Worm (Caenorhabditis elegans): ENCODE measurements around the gene tsct-1.

The tsct-1 gene

ce11 chrX:12484078-12484477 is 50.2 kb downstream of the tsct-1 start:
- no peak for TF ChIP-seq unc-62 (GFP tag; optimal IDR thresholded peaks at IDR 0.05)

- TF ChIP-seq unc-62 (GFP tag; optimal IDR thresholded peaks at IDR 0.05), result no peak
Measured at ce11 chrX:12484749-12485148, 50.9 kb downstream of the tsct-1 start, which contains the start of gene tbc-13. Gene tbc-13, plus strand, starts transcription at chrX:12485049.

ce11 chrX:12491138-12491537 is 57.2 kb downstream of the tsct-1 start:
- no peak for TF ChIP-seq unc-62 (GFP tag; optimal IDR thresholded peaks at IDR 0.05)

- no peak for TF ChIP-seq unc-62 (GFP tag; optimal IDR thresholded peaks at IDR 0.05)
Measured at ce11 chrX:12492467-12492866, 58.6 kb downstream of the tsct-1 start, which contains the start of gene lips-1. Gene lips-1, plus strand, starts transcription at chrX:12492767.

All from whole organism, dauer.